Worm (Caenorhabditis elegans) whole organism, midembryonic: ENCODE data around the gene C27H6.8.

ENCODE experiments used
- cog-1 ChIP-seq: sonication (generic microtip); optimal IDR thresholded peaks from 2 replicates; lab custom pipeline; 2016; ENCODE audit warnings: missing genetic modification characterization, missing compliant biosample characterization
- flt-1 ChIP-seq: fragments of 200-800 bp; sonication (Bioruptor generic); IDR thresholded peaks from 2 replicates; pipeline ENCODE4 v1.3.6; 2022; ENCODE audit warnings: missing genetic modification characterization, missing compliant biosample characterization
- klf-2 ChIP-seq: fragments of 200-800 bp; sonication (Bioruptor generic); conservative IDR thresholded peaks from 2 replicates; pipeline ENCODE4 v1.3.6; 2022; ENCODE audit warnings: missing genetic modification reagents, missing genetic modification characterization, missing compliant biosample characterization
- tab-1 ChIP-seq: fragments of 200-800 bp; sonication (Bioruptor generic); IDR thresholded peaks from 2 replicates; pipeline ENCODE4 v1.3.6; 2022; ENCODE audit warnings: missing genetic modification characterization, missing compliant biosample characterization

DNA sequence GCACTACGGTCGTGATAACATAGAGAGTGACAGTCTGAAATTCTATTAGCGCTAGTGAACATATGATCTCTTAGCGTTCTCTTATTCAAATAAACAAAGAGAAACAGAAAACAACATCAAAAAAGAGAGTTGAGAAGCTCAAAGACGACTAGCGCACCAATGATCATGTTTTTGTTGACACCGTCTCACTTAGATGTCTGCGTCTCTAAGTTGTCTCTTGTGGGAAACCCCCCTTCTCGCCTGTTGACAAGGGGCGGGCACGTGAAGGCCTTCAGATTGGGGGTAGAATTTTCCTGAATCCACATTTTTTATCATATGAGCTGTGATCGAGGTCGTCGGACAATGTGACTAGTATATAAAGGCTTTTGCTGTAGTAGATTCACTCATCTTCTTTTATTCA is 32.3 kb upstream of the C27H6.8 start:
- no peak for TF ChIP-seq tab-1 (GFP tag; lab: Robert Waterston, UW)
- TF ChIP-seq cog-1 (tag; lab: Kevin White, UChicago): no peak
- TF ChIP-seq flt-1 (GFP tag; lab: Robert Waterston, UW): no peak
- no peak for TF ChIP-seq klf-2
